Worm (Caenorhabditis elegans): ENCODE data around the gene arrd-13.

The arrd-13 gene

DNA sequence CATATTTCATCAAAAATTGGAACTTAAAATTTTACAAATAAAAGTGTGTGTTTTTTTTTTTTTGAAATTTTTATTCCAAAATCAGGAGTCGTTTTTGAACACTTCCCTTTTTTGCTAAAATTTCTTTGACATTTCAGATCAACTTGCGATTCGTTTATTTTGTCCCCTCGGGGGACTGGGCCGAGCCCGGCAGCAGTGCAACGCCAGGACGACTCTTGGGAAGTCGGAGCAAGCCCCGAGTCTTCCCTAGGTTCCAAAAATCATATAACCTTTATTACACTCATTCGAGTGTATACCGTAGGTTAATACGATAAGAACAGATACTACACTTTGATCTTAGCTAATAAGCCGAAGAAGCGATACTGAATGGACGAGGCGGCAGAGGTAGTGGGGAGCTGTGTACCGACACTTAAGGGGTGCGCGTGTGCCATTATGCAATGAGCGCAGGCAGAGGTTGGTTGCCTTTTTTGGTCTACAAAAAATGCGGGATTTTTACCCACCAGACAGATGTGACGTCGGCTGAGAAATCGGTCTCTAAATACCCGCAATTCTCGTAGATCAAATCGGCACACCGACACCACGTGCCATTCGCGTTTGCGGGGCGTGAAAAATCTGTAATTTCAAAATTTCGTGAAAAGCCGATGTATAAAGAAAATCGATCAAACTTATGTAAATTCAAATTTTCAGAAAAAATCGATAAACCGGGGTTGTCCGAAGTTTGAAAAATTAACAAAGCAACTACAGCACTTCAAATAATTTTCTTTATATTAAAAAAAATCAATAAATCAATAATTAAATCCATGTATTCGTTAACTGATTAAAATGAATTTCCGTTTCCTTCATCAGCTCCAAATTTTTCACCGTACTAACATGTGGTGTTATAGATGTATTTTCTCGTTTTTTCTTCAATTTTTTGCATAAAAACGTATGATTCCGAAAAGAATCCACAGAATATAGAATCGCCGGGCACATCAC lies 40.5 kb upstream of the arrd-13 start:
- TF ChIP-seq elt-1 (tag; optimal IDR thresholded peaks at IDR 0.05; ENCODE audit: borderline replicate concordance, insufficient read depth) (no peak), elt-3 (tag; optimal IDR thresholded peaks at IDR 0.05) (no peak)

DNA sequence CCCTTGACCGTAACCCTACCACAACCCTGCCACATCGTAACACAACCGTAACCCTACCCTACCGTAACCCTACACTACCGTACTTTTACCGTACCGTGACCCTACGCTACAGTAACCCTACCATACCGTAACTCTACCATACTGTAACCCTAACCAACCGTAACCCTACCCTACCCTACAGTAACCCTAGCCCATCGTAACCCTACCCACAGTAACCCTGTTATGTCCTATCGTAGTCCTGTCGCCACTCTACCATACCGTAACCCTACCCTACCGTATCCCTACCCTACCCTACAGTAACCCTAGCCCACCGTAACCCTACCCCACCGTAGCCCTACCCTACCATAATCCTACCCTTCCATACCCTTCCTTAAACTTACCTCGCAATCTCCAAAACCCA lies 37.6 kb upstream of the arrd-13 start:
- TF ChIP-seq bed-3 (GFP tag; optimal IDR thresholded peaks at IDR 0.05), result no peak
- TF ChIP-seq sptf-1 (tag; optimal IDR thresholded peaks at IDR 0.05), result no peak
- TF ChIP-seq nhr-76 (tag; optimal IDR thresholded peaks at IDR 0.05), result no peak
- no peak for TF ChIP-seq lin-32 (GFP tag; optimal IDR thresholded peaks at IDR 0.05)
- TF ChIP-seq lsy-2 (tag; optimal IDR thresholded peaks at IDR 0.05), result no peak
- TF ChIP-seq ceh-83 (GFP tag; optimal IDR thresholded peaks at IDR 0.05), result no peak
- no peak for TF ChIP-seq zip-8 (tag; optimal IDR thresholded peaks at IDR 0.05)
- TF ChIP-seq ceh-39 (tag; optimal IDR thresholded peaks at IDR 0.05), result no peak
- no peak for TF ChIP-seq ces-1 (GFP tag; optimal IDR thresholded peaks at IDR 0.05)
- no peak for TF ChIP-seq snpc-4 (tag; optimal IDR thresholded peaks at IDR 0.05)
- no peak for TF ChIP-seq pha-4 (tag; optimal IDR thresholded peaks at IDR 0.05)
- TF ChIP-seq cnd-1 (tag; optimal IDR thresholded peaks at IDR 0.05), result no peak
- TF ChIP-seq sem-2 (GFP tag; optimal IDR thresholded peaks at IDR 0.05), result no peak
- no peak for TF ChIP-seq tbx-8 (GFP tag; optimal IDR thresholded peaks at IDR 0.05)
- no peak for TF ChIP-seq unc-39 (tag; optimal IDR thresholded peaks at IDR 0.05)
- TF ChIP-seq elt-1 (tag; optimal IDR thresholded peaks at IDR 0.05; ENCODE audit: borderline replicate concordance, insufficient read depth), result no peak
- no peak for TF ChIP-seq ztf-11 (tag; optimal IDR thresholded peaks at IDR 0.05)
- no peak for TF ChIP-seq nhr-2 (tag; optimal IDR thresholded peaks at IDR 0.05)
- no peak for TF ChIP-seq lin-13 (tag; optimal IDR thresholded peaks at IDR 0.05)
- no peak for TF ChIP-seq flh-1 (GFP tag; optimal IDR thresholded peaks at IDR 0.05)

DNA sequence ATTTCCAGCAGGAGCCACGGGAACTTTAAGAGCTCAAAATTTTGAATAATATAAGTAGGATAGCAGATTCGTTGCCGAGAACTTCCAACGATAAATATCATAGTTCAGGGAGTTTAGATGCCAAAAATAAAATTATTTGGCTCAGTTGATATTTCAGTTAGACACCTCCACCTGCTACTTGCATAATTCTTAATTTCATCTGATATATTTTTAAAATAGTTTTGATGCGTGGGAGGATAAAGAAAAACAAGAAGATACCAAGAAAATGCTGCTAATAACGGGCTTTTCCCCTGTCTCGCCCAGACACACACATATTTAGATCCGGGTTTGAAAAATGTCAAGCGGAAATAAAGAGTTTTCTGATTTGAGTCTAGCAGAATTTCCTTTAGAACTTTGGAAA lies 37.0 kb upstream of the arrd-13 start, which contains the start of gene sre-46:
TSS of gene sre-46 (minus strand) at position 101 of the 400 bp plus-strand sequence.
- no peak for TF ChIP-seq lsy-2 (tag; optimal IDR thresholded peaks at IDR 0.05)

DNA sequence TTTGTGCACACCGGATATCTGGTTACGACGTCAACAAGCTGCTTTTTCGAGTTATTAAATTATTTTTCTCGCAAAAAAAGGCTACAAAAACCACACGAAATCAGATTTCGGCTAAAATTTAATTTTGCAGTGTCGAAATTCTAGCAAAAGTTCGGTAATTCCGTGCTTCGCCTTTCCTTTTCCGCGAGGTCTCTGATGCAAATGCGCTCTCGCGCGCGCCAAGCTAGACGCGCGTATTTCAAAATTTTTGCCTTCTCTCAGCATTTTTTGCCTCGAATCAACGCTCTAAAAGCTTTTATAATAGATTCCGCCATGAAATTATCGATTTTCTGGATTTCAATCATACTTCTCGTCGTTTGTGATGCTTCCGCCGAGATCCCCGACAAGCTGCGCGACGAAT lies 35.4 kb upstream of the arrd-13 start, which contains the start of gene Y54G9A.5:
TSS of gene Y54G9A.5 (plus strand) at position 245 of the 400 bp plus-strand sequence.
- no peak for TF ChIP-seq flh-1 (GFP tag; optimal IDR thresholded peaks at IDR 0.05)
- no peak for TF ChIP-seq cnd-1 (tag; optimal IDR thresholded peaks at IDR 0.05)
- no peak for TF ChIP-seq elt-3 (tag; optimal IDR thresholded peaks at IDR 0.05)
- no peak for TF ChIP-seq lsy-2 (tag; optimal IDR thresholded peaks at IDR 0.05)
- TF ChIP-seq tbx-8 (GFP tag; optimal IDR thresholded peaks at IDR 0.05), result no peak
- no peak for TF ChIP-seq nhr-76 (tag; optimal IDR thresholded peaks at IDR 0.05)
- no peak for TF ChIP-seq nhr-12 (tag; optimal IDR thresholded peaks at IDR 0.05)

DNA sequence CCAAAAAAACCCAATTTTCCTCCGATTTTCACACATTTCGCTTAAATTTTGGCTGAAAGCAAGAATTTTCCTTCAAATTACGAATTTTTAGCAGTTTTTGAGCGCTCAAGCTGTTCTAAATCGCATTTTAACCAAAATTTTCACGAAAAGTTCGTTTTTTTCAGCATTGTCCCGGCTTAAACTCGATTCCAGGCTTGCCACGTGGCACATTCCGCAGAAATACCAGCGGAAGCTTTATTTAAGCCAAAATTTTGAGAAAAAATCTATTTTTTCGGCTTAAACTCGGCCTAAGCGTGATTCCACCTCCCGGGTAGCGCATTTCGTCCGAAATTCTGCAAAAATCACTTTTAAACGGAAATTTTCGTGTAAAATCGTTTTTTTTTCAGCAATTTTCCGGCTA lies 34.5 kb upstream of the arrd-13 start:
- TF ChIP-seq mls-2 (tag; optimal IDR thresholded peaks at IDR 0.05), result no peak
- TF ChIP-seq unc-120 (tag; optimal IDR thresholded peaks at IDR 0.05; ENCODE audit: poor library complexity, severe bottlenecking), result no peak
- TF ChIP-seq lsy-2 (tag; optimal IDR thresholded peaks at IDR 0.05), result no peak
- no peak for TF ChIP-seq sem-2 (GFP tag; optimal IDR thresholded peaks at IDR 0.05)
- no peak for TF ChIP-seq nhr-2 (tag; optimal IDR thresholded peaks at IDR 0.05)
- no peak for TF ChIP-seq mep-1 (tag; optimal IDR thresholded peaks at IDR 0.05)
- no peak for TF ChIP-seq ceh-43 (GFP tag; optimal IDR thresholded peaks at IDR 0.05)
- TF ChIP-seq drap-1 (GFP tag; optimal IDR thresholded peaks at IDR 0.05), result no peak
- no peak for TF ChIP-seq unc-62 (GFP tag; optimal IDR thresholded peaks at IDR 0.05)
- TF ChIP-seq elt-1 (tag; optimal IDR thresholded peaks at IDR 0.05; ENCODE audit: borderline replicate concordance, insufficient read depth), result no peak
- no peak for TF ChIP-seq pha-4 (tag; optimal IDR thresholded peaks at IDR 0.05)
- TF ChIP-seq flh-1 (GFP tag; optimal IDR thresholded peaks at IDR 0.05), result no peak
- no peak for TF ChIP-seq nhr-12 (tag; optimal IDR thresholded peaks at IDR 0.05)

DNA sequence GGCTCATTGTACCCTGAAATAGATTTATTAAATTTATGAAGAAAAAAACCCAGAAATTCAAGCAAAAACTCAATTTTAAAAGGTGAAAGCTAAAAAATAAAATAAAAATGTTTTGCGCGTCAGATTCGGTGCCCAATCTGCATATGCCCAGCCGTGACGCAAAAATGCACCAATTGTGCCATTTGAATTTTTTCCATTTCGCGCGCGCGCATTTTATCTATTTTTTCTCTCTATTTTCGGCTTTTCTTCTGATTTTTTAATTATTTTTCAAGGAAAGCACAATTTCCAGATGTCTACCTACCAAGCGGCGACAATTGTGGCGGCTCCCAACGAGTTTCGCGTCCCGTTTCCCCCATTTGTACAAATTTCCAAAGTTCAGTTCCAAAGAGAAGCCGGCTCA lies 32.4 kb upstream of the arrd-13 start, which contains the start of the genes Y54G9A.7 and bub-3:
TSS of gene Y54G9A.7 (minus strand) at position 7 of the 400 bp plus-strand sequence.
TSS of gene bub-3 (plus strand) at position 270 of the 400 bp plus-strand sequence.
- TF ChIP-seq lsy-2 (tag; optimal IDR thresholded peaks at IDR 0.05) (peak; percentile 27), bed-3 (GFP tag; optimal IDR thresholded peaks at IDR 0.05) (no peak), mep-1 (tag; optimal IDR thresholded peaks at IDR 0.05) (peak; percentile 14), unc-62 (GFP tag; optimal IDR thresholded peaks at IDR 0.05) (no peak), ceh-83 (GFP tag; optimal IDR thresholded peaks at IDR 0.05) (no peak), unc-39 (tag; optimal IDR thresholded peaks at IDR 0.05) (no peak), nhr-12 (tag; optimal IDR thresholded peaks at IDR 0.05) (no peak)

Measured in whole organism, mixed stage, embryonic.